Fruit fly (Drosophila melanogaster): ENCODE measurements around the gene ppk10.

ppk10 gene

DNA sequence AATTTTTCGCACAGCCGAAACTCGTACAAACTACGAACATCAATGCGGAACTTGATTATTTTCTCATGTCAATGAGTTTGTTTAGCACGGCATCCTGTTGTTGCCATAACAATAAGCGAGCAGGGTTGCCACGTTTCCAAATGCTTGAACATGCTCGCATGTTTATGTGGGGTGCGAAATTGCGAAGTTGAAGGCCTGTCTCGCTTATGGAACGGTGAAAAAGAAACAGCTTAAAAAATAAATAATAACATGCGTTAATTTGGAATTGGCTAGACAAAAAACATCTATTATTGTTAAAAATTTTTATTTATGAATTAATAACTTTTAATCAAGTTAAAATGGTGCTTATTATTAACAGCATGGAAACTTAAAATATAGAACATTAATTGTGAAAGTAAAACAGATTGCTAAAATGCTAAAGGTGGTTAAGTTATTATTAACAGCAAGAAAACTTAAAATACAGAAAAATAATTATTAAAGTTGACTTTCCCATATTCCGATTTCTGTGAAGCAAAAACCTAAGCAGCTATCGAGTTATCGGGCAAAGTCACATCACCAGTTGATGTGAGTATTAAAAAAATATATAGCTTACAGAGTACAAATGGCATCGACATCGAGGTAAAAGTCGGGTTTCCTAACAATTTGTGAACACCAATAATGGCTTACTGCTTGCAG is 21.3 kb downstream of the ppk10 start, which contains the start of the genes Bug22 and TfIIB (continued):
- TF ChIP-seq schlank (tag; optimal IDR thresholded peaks at IDR 0.05) (peak; percentile 33), Nf-YC (tag; optimal IDR thresholded peaks at IDR 0.05) (peak; percentile 75)

DNA sequence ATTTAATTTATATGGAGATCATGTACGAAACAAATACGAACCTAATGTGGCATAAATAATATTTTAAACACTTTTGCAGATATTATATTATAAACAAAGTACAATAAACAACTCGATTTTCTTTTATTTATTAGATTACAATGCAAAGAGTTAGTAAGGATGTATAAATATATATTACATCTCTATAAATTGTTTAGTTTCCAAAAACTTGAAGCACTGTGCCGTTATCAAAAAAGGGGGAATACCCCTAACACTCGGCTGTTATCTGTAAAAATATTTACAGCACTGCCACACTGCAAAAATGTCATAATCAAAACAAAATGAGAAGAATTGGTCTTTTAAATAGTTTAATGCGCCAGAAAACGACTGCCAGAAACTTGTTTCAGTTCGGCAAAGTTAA is 23.7 kb downstream of the ppk10 start, which contains the start of gene CG5188:
Gene CG5188 (plus strand): TSS at position 302 of the 400 bp plus-strand sequence.
- TF ChIP-seq dmrt11E (tag; optimal IDR thresholded peaks at IDR 0.05) (peak; percentile 42), NfI (GFP tag; optimal IDR thresholded peaks at IDR 0.05) (peak; percentile 47), CG11247 (GFP tag; IDR thresholded peaks at IDR 0.05) (no peak), tup (GFP tag; optimal IDR thresholded peaks at IDR 0.05) (no peak), gcm (GFP tag; optimal IDR thresholded peaks at IDR 0.05) (peak; percentile 42), Dll (GFP tag; IDR thresholded peaks at IDR 0.05; ENCODE audit: partially characterized antibody) (peak; percentile 35; the same call in 1 of the 4 replicates), B-H2 (GFP tag; optimal IDR thresholded peaks at IDR 0.05) (peak; percentile 1), CG15601 (tag; optimal IDR thresholded peaks at IDR 0.05) (peak; percentile 31), sr (GFP tag; IDR thresholded peaks at IDR 0.05) (no peak), CG30020 (tag; optimal IDR thresholded peaks at IDR 0.05) (peak; percentile 83), BEAF-32 (GFP tag; optimal IDR thresholded peaks at IDR 0.05) (peak; percentile 12), ase (GFP tag; IDR thresholded peaks at IDR 0.05) (no peak), Fer3 (tag; optimal IDR thresholded peaks at IDR 0.05) (peak; percentile 53), GATAe (GFP tag; conservative IDR thresholded peaks at IDR 0.05) (no peak; the same call in 1 of the 2 replicates), cato (GFP tag; optimal IDR thresholded peaks at IDR 0.05; ENCODE audit: borderline replicate concordance) (no peak), CG14710 (tag; optimal IDR thresholded peaks at IDR 0.05) (peak; percentile 42), otp (GFP tag; IDR thresholded peaks at IDR 0.05) (0 out of 3 replicates have a peak, but pooled peaks have one; percentile 25), CG9876 (GFP tag; optimal IDR thresholded peaks at IDR 0.05) (no peak), CG10267 (tag; optimal IDR thresholded peaks at IDR 0.05) (peak; percentile 64), Atf-2 (GFP tag; optimal IDR thresholded peaks at IDR 0.05) (no peak), CG5953 (GFP tag; IDR thresholded peaks at IDR 0.05) (peak; percentile 54; the same call in 1 of the 2 replicates), unc-4 (GFP tag; IDR thresholded peaks at IDR 0.05; ENCODE audit: partially characterized antibody) (0 out of 2 replicates have a peak, but pooled peaks have one; percentile 26), Taf1 (GFP tag; IDR thresholded peaks at IDR 0.05) (0 out of 2 replicates have a peak, but pooled peaks have one; percentile 29), Fer2 (tag; optimal IDR thresholded peaks at IDR 0.05) (no peak), pb (GFP tag; optimal IDR thresholded peaks at IDR 0.05) (no peak), unpg (GFP tag; optimal IDR thresholded peaks at IDR 0.05) (peak; percentile 54), fu2 (GFP tag; optimal IDR thresholded peaks at IDR 0.05) (no peak), inv (GFP tag; IDR thresholded peaks at IDR 0.05; ENCODE audit: partially characterized antibody) (no peak), ssp (GFP tag; IDR thresholded peaks at IDR 0.05) (peak; percentile 60), CG12659 (GFP tag; optimal IDR thresholded peaks at IDR 0.05) (peak; percentile 50), sens-2 (GFP tag; IDR thresholded peaks at IDR 0.05) (no peak), CG1602 (GFP tag; optimal IDR thresholded peaks at IDR 0.05) (peak; percentile 45), ap (GFP tag; IDR thresholded peaks at IDR 0.05) (no peak), fd3F (GFP tag; optimal IDR thresholded peaks at IDR 0.05) (no peak), CG14050 (GFP tag; IDR thresholded peaks at IDR 0.05) (no peak), CG2116 (GFP tag; optimal IDR thresholded peaks at IDR 0.05) (peak; percentile 23), Lim3 (GFP tag; IDR thresholded peaks at IDR 0.05) (no peak), nmo (GFP tag; optimal IDR thresholded peaks at IDR 0.05) (peak; percentile 57), onecut (GFP tag; IDR thresholded peaks at IDR 0.05) (no peak), CG7786 (GFP tag; optimal IDR thresholded peaks at IDR 0.05) (no peak), Sry-β (GFP tag; optimal IDR thresholded peaks at IDR 0.05) (no peak), jing (GFP tag; optimal IDR thresholded peaks at IDR 0.05) (no peak), Deaf1 (tag; optimal IDR thresholded peaks at IDR 0.05) (no peak), tin (GFP tag; optimal IDR thresholded peaks at IDR 0.05) (peak; percentile 56), ara (GFP tag; IDR thresholded peaks at IDR 0.05) (no peak)

All from whole organism, embryonic.